Worm (Caenorhabditis elegans): ENCODE results near the gene F07C6.3.

Gene F07C6.3

DNA sequence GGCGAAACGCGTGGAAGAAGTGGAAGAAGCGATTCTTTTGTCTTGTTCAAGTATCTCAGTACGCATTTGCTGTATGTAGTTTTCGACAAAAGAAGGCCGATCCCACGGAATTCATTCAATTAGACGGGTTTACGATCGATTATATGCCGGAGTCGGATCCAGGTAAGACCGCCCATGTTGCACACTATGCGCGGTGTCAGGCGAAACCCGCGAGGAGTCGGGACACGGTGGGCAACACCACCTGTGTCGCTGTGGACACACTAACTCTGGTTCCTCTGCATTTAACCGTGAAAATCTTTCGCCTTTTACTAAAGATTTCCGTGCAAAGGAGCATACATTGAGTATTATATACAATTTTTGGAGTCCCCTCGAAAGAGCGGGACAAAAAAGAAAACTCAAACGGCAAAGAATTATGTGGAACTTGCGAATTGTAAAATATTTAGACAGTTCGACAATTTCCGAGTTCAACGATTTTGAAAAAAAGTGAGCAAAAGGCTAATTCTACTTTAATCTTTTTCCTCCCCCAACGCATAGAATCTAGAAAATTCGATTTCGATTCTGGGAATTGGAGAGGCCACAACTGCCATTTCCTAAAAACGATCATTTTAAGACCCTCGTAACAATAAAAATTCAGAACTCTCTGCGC is 7.1 kb upstream of the F07C6.3 start:
- TF ChIP-seq tbx-8 (GFP tag; optimal IDR thresholded peaks at IDR 0.05) (no peak), lin-32 (GFP tag; optimal IDR thresholded peaks at IDR 0.05) (no peak), nhr-12 (tag; optimal IDR thresholded peaks at IDR 0.05) (no peak), drap-1 (GFP tag; optimal IDR thresholded peaks at IDR 0.05) (no peak), sem-2 (GFP tag; optimal IDR thresholded peaks at IDR 0.05) (no peak)

ce11 chrIV:12783165-12783564 is 5.9 kb upstream of the F07C6.3 start:
- no peak for TF ChIP-seq unc-62 (GFP tag; optimal IDR thresholded peaks at IDR 0.05)
- TF ChIP-seq cnd-1 (tag; optimal IDR thresholded peaks at IDR 0.05) = no peak
- TF ChIP-seq ham-2 (GFP tag; optimal IDR thresholded peaks at IDR 0.05) = no peak
- TF ChIP-seq nhr-2 (tag; optimal IDR thresholded peaks at IDR 0.05) = no peak
- TF ChIP-seq unc-120 (tag; optimal IDR thresholded peaks at IDR 0.05; ENCODE audit: poor library complexity, severe bottlenecking) = no peak
- no peak for TF ChIP-seq sptf-1 (tag; optimal IDR thresholded peaks at IDR 0.05)
- TF ChIP-seq lin-13 (tag; optimal IDR thresholded peaks at IDR 0.05) = no peak

DNA sequence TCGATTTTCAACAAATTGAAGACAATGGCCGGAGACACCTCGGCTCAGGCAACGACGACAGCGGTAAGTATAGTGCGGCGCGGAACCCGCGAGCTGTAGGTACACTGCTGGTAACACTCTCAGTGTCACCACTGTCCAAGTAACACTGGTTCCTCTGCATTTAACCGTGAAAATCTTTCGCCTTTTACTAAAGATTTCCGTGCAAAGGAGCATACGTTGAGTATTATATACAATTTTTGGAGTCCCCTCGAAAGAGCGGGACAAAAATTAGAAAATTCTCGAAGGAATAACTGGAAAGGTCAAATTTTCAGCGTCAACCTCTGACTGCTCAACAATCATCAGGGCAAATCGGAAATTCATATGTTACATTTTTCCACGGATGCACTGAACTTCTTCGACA is 3.0 kb upstream of the F07C6.3 start:
- TF ChIP-seq unc-39 (tag; optimal IDR thresholded peaks at IDR 0.05) (no peak), nhr-76 (tag; optimal IDR thresholded peaks at IDR 0.05) (no peak), elt-3 (tag; optimal IDR thresholded peaks at IDR 0.05) (no peak), cnd-1 (tag; optimal IDR thresholded peaks at IDR 0.05) (no peak), lin-32 (GFP tag; optimal IDR thresholded peaks at IDR 0.05) (no peak), M03D4.4 (tag; optimal IDR thresholded peaks at IDR 0.05) (no peak), ceh-39 (tag; optimal IDR thresholded peaks at IDR 0.05) (no peak), hlh-1 (tag; optimal IDR thresholded peaks at IDR 0.05) (no peak), pha-4 (tag; optimal IDR thresholded peaks at IDR 0.05) (no peak), drap-1 (GFP tag; optimal IDR thresholded peaks at IDR 0.05) (no peak), unc-120 (tag; optimal IDR thresholded peaks at IDR 0.05; ENCODE audit: poor library complexity, severe bottlenecking) (no peak), mls-2 (tag; optimal IDR thresholded peaks at IDR 0.05) (no peak), unc-62 (GFP tag; optimal IDR thresholded peaks at IDR 0.05) (no peak), lin-13 (tag; optimal IDR thresholded peaks at IDR 0.05) (no peak), nhr-28 (tag; optimal IDR thresholded peaks at IDR 0.05) (no peak), ceh-43 (GFP tag; optimal IDR thresholded peaks at IDR 0.05) (no peak), ham-2 (GFP tag; optimal IDR thresholded peaks at IDR 0.05) (no peak)

DNA sequence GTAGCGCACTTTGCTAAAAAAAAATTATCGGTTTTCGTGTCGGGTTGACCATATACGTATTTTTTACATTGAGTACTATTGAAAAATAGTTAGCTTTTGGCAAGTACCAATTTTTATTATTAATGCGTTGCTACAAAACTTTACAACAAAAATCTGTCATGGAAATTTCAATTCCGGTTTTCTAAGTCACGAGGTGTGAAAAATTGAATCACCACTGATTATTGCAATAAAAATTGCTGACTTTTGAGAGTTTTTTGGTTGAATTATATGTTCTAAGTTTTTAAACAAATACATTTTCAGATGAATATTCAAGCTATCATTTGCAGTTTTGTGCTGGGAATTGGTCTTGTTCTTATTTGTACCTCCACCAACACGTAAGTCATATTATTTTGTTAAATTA is 1.8 kb downstream of the F07C6.3 start, which contains the start of gene F07C6.2:
Gene F07C6.2, plus strand, starts transcription at position 301 of the 400 bp plus-strand sequence.
- TF ChIP-seq ceh-83 (GFP tag; optimal IDR thresholded peaks at IDR 0.05) = no peak
- TF ChIP-seq zip-8 (tag; optimal IDR thresholded peaks at IDR 0.05) = no peak
- TF ChIP-seq elt-1 (tag; optimal IDR thresholded peaks at IDR 0.05; ENCODE audit: borderline replicate concordance, insufficient read depth) = no peak
- no peak for TF ChIP-seq hlh-1 (tag; optimal IDR thresholded peaks at IDR 0.05)
- TF ChIP-seq nhr-76 (tag; optimal IDR thresholded peaks at IDR 0.05) = no peak
- no peak for TF ChIP-seq unc-39 (tag; optimal IDR thresholded peaks at IDR 0.05)
- TF ChIP-seq unc-120 (tag; optimal IDR thresholded peaks at IDR 0.05; ENCODE audit: poor library complexity, severe bottlenecking) = no peak
- no peak for TF ChIP-seq M03D4.4 (tag; optimal IDR thresholded peaks at IDR 0.05)
- TF ChIP-seq drap-1 (GFP tag; optimal IDR thresholded peaks at IDR 0.05) = no peak
- TF ChIP-seq pha-4 (tag; optimal IDR thresholded peaks at IDR 0.05) = no peak
- no peak for TF ChIP-seq tbx-8 (GFP tag; optimal IDR thresholded peaks at IDR 0.05)
- no peak for TF ChIP-seq snpc-4 (tag; optimal IDR thresholded peaks at IDR 0.05)
- no peak for TF ChIP-seq lin-13 (tag; optimal IDR thresholded peaks at IDR 0.05)
- TF ChIP-seq nhr-12 (tag; optimal IDR thresholded peaks at IDR 0.05) = no peak
- no peak for TF ChIP-seq elt-3 (tag; optimal IDR thresholded peaks at IDR 0.05)
- no peak for TF ChIP-seq ztf-11 (tag; optimal IDR thresholded peaks at IDR 0.05)
- no peak for TF ChIP-seq lin-32 (GFP tag; optimal IDR thresholded peaks at IDR 0.05)
- TF ChIP-seq flh-1 (GFP tag; optimal IDR thresholded peaks at IDR 0.05) = no peak

ce11 chrIV:12792494-12792893 is 3.5 kb downstream of the F07C6.3 start, which contains the start of gene F07C6.6:
TSS of gene F07C6.6 (plus strand) at chrIV:12792794.
- TF ChIP-seq M03D4.4 (tag; optimal IDR thresholded peaks at IDR 0.05) = no peak
- TF ChIP-seq flh-1 (GFP tag; optimal IDR thresholded peaks at IDR 0.05) = no peak
- TF ChIP-seq mls-2 (tag; optimal IDR thresholded peaks at IDR 0.05) = no peak
- TF ChIP-seq sem-2 (GFP tag; optimal IDR thresholded peaks at IDR 0.05) = no peak
- no peak for TF ChIP-seq lsy-2 (tag; optimal IDR thresholded peaks at IDR 0.05)
- TF ChIP-seq elt-3 (tag; optimal IDR thresholded peaks at IDR 0.05) = no peak
- TF ChIP-seq ceh-43 (GFP tag; optimal IDR thresholded peaks at IDR 0.05) = no peak
- TF ChIP-seq elt-1 (tag; optimal IDR thresholded peaks at IDR 0.05; ENCODE audit: borderline replicate concordance, insufficient read depth) = no peak
- TF ChIP-seq tbx-8 (GFP tag; optimal IDR thresholded peaks at IDR 0.05) = no peak
- no peak for TF ChIP-seq bed-3 (GFP tag; optimal IDR thresholded peaks at IDR 0.05)
- no peak for TF ChIP-seq mab-5 (tag; optimal IDR thresholded peaks at IDR 0.05)
- TF ChIP-seq zip-8 (tag; optimal IDR thresholded peaks at IDR 0.05) = no peak
- TF ChIP-seq unc-62 (GFP tag; optimal IDR thresholded peaks at IDR 0.05) = no peak
- no peak for TF ChIP-seq cnd-1 (tag; optimal IDR thresholded peaks at IDR 0.05)
- TF ChIP-seq nhr-2 (tag; optimal IDR thresholded peaks at IDR 0.05) = no peak
- TF ChIP-seq lin-13 (tag; optimal IDR thresholded peaks at IDR 0.05) = no peak

Data from whole organism, mixed stage, embryonic.